Fruit fly (Drosophila melanogaster) whole organism, prepupa: Measurements from ENCODE around the gene CG43181.

ENCODE experiments used
- CG10669 ChIP-seq: fragments of 200-800 bp; sonication (Bioruptor generic); optimal IDR thresholded peaks from 3 replicates; lab custom pipeline; 2018; ENCODE audit warnings: missing biosample characterization, mild to moderate bottlenecking, missing genetic modification characterization, moderate library complexity
- CG31627 ChIP-seq: fragments of 200-800 bp; sonication (Bioruptor generic); optimal IDR thresholded peaks from 3 replicates; lab custom pipeline; 2016; ENCODE audit warnings: missing biosample characterization, missing genetic modification characterization
- CG6276 ChIP-seq: fragments of 200-800 bp; sonication (Bioruptor generic); optimal IDR thresholded peaks from 2 replicates; lab custom pipeline; 2017; ENCODE audit warnings: missing biosample characterization, mild to moderate bottlenecking, missing genetic modification characterization
- CG6854 ChIP-seq: fragments of 200-800 bp; sonication (Bioruptor generic); optimal IDR thresholded peaks from 2 replicates; lab custom pipeline; 2017; ENCODE audit warnings: missing biosample characterization, mild to moderate bottlenecking, missing genetic modification characterization
- Eip75B ChIP-seq: fragments of 200-800 bp; sonication (Bioruptor generic); optimal IDR thresholded peaks from 3 replicates; lab custom pipeline; 2016; ENCODE audit warnings: missing biosample characterization, missing genetic modification characterization
- Ets21C ChIP-seq: fragments of 200-800 bp; sonication (Bioruptor generic); optimal IDR thresholded peaks from 3 replicates; lab custom pipeline; 2016; ENCODE audit warnings: missing biosample characterization, missing genetic modification characterization
- Smox ChIP-seq: fragments of 200-800 bp; sonication (Bioruptor generic); optimal IDR thresholded peaks from 3 replicates; lab custom pipeline; 2016; ENCODE audit warnings: missing biosample characterization, missing genetic modification characterization
- Sox14 ChIP-seq: fragments of 200-800 bp; sonication (Bioruptor generic); optimal IDR thresholded peaks from 3 replicates; lab custom pipeline; 2016; ENCODE audit warnings: missing biosample characterization, missing genetic modification characterization
- eg ChIP-seq: fragments of 200-800 bp; sonication (Bioruptor generic); IDR thresholded peaks from 3 replicates; pipeline ENCODE4 v1.3.6; 2022; ENCODE audit warnings: missing biosample characterization, missing genetic modification characterization
- salr ChIP-seq, 2 experiments: fragments of 200-800 bp; sonication (Bioruptor generic); optimal IDR thresholded peaks; 3 replicates each; lab custom pipeline; 2016 to 2018; ENCODE audit warnings: missing biosample characterization in 2 of 2, missing genetic modification characterization in 2 of 2, mild to moderate bottlenecking in 1 of 2

- TF ChIP-seq eg (GFP tag; lab: Robert Waterston, UW) (no peak), Eip75B (no peak), CG6854 (GFP tag; lab: Kevin White, UChicago) (no peak), salr (GFP tag; optimal IDR thresholded peaks at IDR 0.05; lab: Kevin White, UChicago) (no peak), CG10669 (GFP tag; lab: Kevin White, UChicago) (no peak), Smox (no peak), CG6276 (GFP tag; lab: Kevin White, UChicago) (no peak), Sox14 (no peak), CG31627 (GFP tag; lab: Kevin White, UChicago) (no peak), Ets21C (no peak)
Observed at dm6 chrX:352767-353166, 2.4 kb downstream of the CG43181 start, which contains the start of gene CG43182.
